Worm (Caenorhabditis elegans): Measurements from ENCODE around the gene chil-8.

chil-8 gene

ce11 chrII:9829108-9829507, 43.8 kb downstream of the chil-8 start, which contains the start of gene ZK938.1:
TSS of gene ZK938.1 (plus strand) at chrII:9829408.
- no peak for TF ChIP-seq nhr-47 (tag; optimal IDR thresholded peaks at IDR 0.05)
- TF ChIP-seq efl-1 (optimal IDR thresholded peaks at IDR 0.05) = no peak
- TF ChIP-seq efl-1 (GFP tag; optimal IDR thresholded peaks at IDR 0.05 in 1 of 2) = peak in 1 of 2 experiments; percentile 25
- TF ChIP-seq fos-1 (tag; optimal IDR thresholded peaks at IDR 0.05) = no peak
- TF ChIP-seq mep-1 (tag; optimal IDR thresholded peaks at IDR 0.05) = no peak
- no peak for TF ChIP-seq aly-2 (tag; optimal IDR thresholded peaks at IDR 0.05)
- no peak for TF ChIP-seq dsc-1 (tag; optimal IDR thresholded peaks at IDR 0.05)

ce11 chrII:9828502-9828901, 44.4 kb downstream of the chil-8 start:
- TF ChIP-seq skn-1 (tag; optimal IDR thresholded peaks at IDR 0.05) (no peak), snu-23 (GFP tag; optimal IDR thresholded peaks at IDR 0.05) (no peak), lin-39 (tag; optimal IDR thresholded peaks at IDR 0.05) (no peak), irx-1 (tag; optimal IDR thresholded peaks at IDR 0.05) (no peak), C04F5.9 (tag; optimal IDR thresholded peaks at IDR 0.05) (no peak), unc-130 (tag; optimal IDR thresholded peaks at IDR 0.05) (no peak), tbx-2 (tag; optimal IDR thresholded peaks at IDR 0.05) (no peak), nhr-20 (tag; optimal IDR thresholded peaks at IDR 0.05) (no peak), hpl-2 (GFP tag; optimal IDR thresholded peaks at IDR 0.05) (no peak), dpl-1 (GFP tag; optimal IDR thresholded peaks at IDR 0.05) (no peak), pqm-1 (tag; optimal IDR thresholded peaks at IDR 0.05) (no peak), pax-3 (tag; optimal IDR thresholded peaks at IDR 0.05) (no peak), fkh-10 (GFP tag; optimal IDR thresholded peaks at IDR 0.05) (no peak), aha-1 (tag; optimal IDR thresholded peaks at IDR 0.05) (no peak), lin-14 (GFP tag; optimal IDR thresholded peaks at IDR 0.05) (no peak), nhr-77 (tag; optimal IDR thresholded peaks at IDR 0.05) (no peak), mdl-1 (tag; optimal IDR thresholded peaks at IDR 0.05) (no peak), unc-30 (tag; optimal IDR thresholded peaks at IDR 0.05) (no peak)

ce11 chrII:9827852-9828251, 45.0 kb downstream of the chil-8 start, which contains the start of gene eyg-1:
TSS of gene eyg-1 (minus strand) at chrII:9827952.
- TF ChIP-seq lin-35 (GFP tag; optimal IDR thresholded peaks at IDR 0.05) = no peak
- no peak for TF ChIP-seq lin-15B (tag; optimal IDR thresholded peaks at IDR 0.05)
- TF ChIP-seq aly-2 (tag; optimal IDR thresholded peaks at IDR 0.05) = no peak
- no peak for TF ChIP-seq elt-3 (tag; optimal IDR thresholded peaks at IDR 0.05)
- TF ChIP-seq ceh-82 (tag; optimal IDR thresholded peaks at IDR 0.05) = no peak
- no peak for TF ChIP-seq nhr-71 (tag; optimal IDR thresholded peaks at IDR 0.05)
- no peak for TF ChIP-seq nhr-76 (tag; optimal IDR thresholded peaks at IDR 0.05)
- TF ChIP-seq nhr-20 (tag; optimal IDR thresholded peaks at IDR 0.05) = no peak
- no peak for TF ChIP-seq ztf-11 (tag; optimal IDR thresholded peaks at IDR 0.05)
- TF ChIP-seq irx-1 (tag; optimal IDR thresholded peaks at IDR 0.05) = no peak
- TF ChIP-seq zip-4 (GFP tag; optimal IDR thresholded peaks at IDR 0.05) = no peak
- TF ChIP-seq sup-37 (GFP tag; optimal IDR thresholded peaks at IDR 0.05) = no peak
- TF ChIP-seq skn-1 (tag; optimal IDR thresholded peaks at IDR 0.05) = no peak
- no peak for TF ChIP-seq nhr-19 (GFP tag; conservative IDR thresholded peaks at IDR 0.05)
- TF ChIP-seq blmp-1 (tag; optimal IDR thresholded peaks at IDR 0.05) = no peak
- TF ChIP-seq mep-1 (tag; optimal IDR thresholded peaks at IDR 0.05) = no peak

DNA sequence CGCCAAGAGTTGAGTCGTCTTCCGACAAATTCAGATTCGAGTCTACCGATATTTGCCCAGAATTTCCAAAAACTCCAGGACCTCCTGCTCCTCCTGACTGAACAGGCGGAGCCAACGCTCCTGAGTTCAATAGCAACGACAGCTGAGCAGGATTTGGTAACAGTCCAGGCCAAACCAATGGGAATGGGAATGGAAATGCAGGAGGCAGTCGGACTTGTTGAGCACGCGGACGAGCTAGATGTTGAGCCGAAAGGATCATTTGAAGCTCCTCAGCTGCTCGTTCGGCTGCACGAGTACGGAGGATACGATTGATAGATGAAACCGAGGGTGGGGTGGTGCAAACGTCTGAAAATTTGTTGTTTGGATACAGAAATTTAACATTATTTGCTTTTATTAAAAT, 45.9 kb downstream of the chil-8 start:
- TF ChIP-seq nhr-237 (tag; optimal IDR thresholded peaks at IDR 0.05) (no peak), efl-1 (optimal IDR thresholded peaks at IDR 0.05) (no peak), efl-1 (GFP tag; optimal IDR thresholded peaks at IDR 0.05 in 1 of 2) (peak in 1 of 2 experiments; percentile 59)

Data from whole organism, L1 larva.